Worm (Caenorhabditis elegans) whole organism, mixed stage, embryonic: Measurements from ENCODE around the gene T02G5.7.

Experiments used
- ces-1 ChIP-seq: fragments of 150-350 bp; optimal IDR thresholded peaks from 2 replicates; lab custom pipeline; 2014; ENCODE audit warnings: missing biosample characterization, missing genetic modification reagents, missing genetic modification characterization
- lin-13 ChIP-seq: fragments of 150-350 bp; optimal IDR thresholded peaks from 2 replicates; lab custom pipeline; 2014; ENCODE audit warnings: missing biosample characterization, missing genetic modification characterization
- unc-39 ChIP-seq: fragments of 150-350 bp; optimal IDR thresholded peaks from 2 replicates; lab custom pipeline; 2014; ENCODE audit warnings: missing biosample characterization, missing genetic modification characterization
- unc-62 ChIP-seq: fragments of 150-350 bp; optimal IDR thresholded peaks from 2 replicates; lab custom pipeline; 2014; ENCODE audit warnings: missing biosample characterization, missing genetic modification reagents, missing genetic modification characterization
- ztf-11 ChIP-seq: fragments of 150-350 bp; optimal IDR thresholded peaks from 2 replicates; lab custom pipeline; 2014; ENCODE audit warnings: missing biosample characterization, missing genetic modification characterization

DNA sequence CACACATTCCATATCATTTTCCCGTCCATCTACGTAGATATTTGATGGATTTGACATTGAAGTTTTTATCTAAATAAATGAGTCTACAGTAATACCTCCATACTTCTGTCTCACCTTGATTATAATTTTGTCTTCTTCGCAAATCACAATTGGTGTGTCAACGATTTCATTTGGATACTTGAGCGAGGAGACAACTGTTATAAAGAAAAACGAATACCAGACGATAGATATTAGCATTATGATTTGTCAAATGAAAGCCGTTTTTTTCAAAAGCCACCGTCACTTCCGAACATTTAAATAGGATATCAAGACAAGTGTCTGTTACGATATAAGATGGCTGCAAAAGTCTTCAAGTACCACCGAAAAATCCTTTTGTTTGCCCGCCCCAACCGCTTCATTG is 40.2 kb downstream of the T02G5.7 start, which contains the start of gene cutl-5:
- TF ChIP-seq ztf-11 (tag; lab: Kevin White, UChicago) (no peak), unc-62 (GFP tag; lab: Kevin White, UChicago) (no peak), lin-13 (tag; lab: Kevin White, UChicago) (no peak), ces-1 (no peak), unc-39 (no peak)
